Worm (Caenorhabditis elegans) whole organism, young adult: ENCODE data around the gene ZK1320.3.

Experiments used
- B0035.1 ChIP-seq: sonication (generic microtip); optimal IDR thresholded peaks from 2 replicates; lab custom pipeline; 2016; ENCODE audit warnings: missing genetic modification characterization, mild to moderate bottlenecking, missing compliant biosample characterization, missing genotype, missing genetic modification reagents
- attf-6 ChIP-seq: fragments of 200-800 bp; sonication (Bioruptor generic); IDR thresholded peaks from 2 replicates; pipeline ENCODE4 v1.3.6; 2022; ENCODE audit warnings: missing genetic modification reagents, missing genetic modification characterization, missing compliant biosample characterization
- bed-1 ChIP-seq: fragments of 200-800 bp; sonication (Bioruptor generic); IDR thresholded peaks from 2 replicates; pipeline ENCODE4 v1.3.6; 2022; ENCODE audit warnings: missing genetic modification reagents, missing genetic modification characterization, missing compliant biosample characterization
- bed-2 ChIP-seq: fragments of 200-800 bp; sonication (Bioruptor generic); IDR thresholded peaks from 2 replicates; pipeline ENCODE4 v1.3.6; 2022; ENCODE audit warnings: missing genetic modification reagents, missing genetic modification characterization, missing compliant biosample characterization
- die-1 ChIP-seq: sonication (generic microtip); optimal IDR thresholded peaks from 2 replicates; lab custom pipeline; 2016; ENCODE audit warnings: missing genotype, mild to moderate bottlenecking, missing genetic modification characterization, missing compliant biosample characterization
- dpl-1 ChIP-seq: fragments of 150-350 bp; optimal IDR thresholded peaks from 2 replicates; lab custom pipeline; 2014; ENCODE audit warnings: missing biosample characterization, missing genetic modification reagents, missing genetic modification characterization
- ets-4 ChIP-seq: fragments of 200-800 bp; sonication (Bioruptor generic); optimal IDR thresholded peaks from 2 replicates; lab custom pipeline; 2018; ENCODE audit warnings: mild to moderate bottlenecking, missing genetic modification characterization, missing compliant biosample characterization
- hrde-1 ChIP-seq: sonication (generic microtip); optimal IDR thresholded peaks from 2 replicates; lab custom pipeline; 2016; ENCODE audit warnings: missing genetic modification characterization, mild to moderate bottlenecking, missing compliant biosample characterization, moderate library complexity, missing genotype, missing genetic modification reagents, borderline replicate concordance
- lag-1 ChIP-seq: fragments of 200-800 bp; sonication (Bioruptor generic); IDR thresholded peaks from 2 replicates; pipeline ENCODE4 v1.3.6; 2022; ENCODE audit warnings: missing genetic modification reagents, missing genetic modification characterization, missing compliant biosample characterization
- lir-1 ChIP-seq: fragments of 200-800 bp; sonication (Bioruptor generic); conservative IDR thresholded peaks from 2 replicates; pipeline ENCODE4 v1.3.6; 2022; ENCODE audit warnings: missing genetic modification reagents, missing genetic modification characterization, missing compliant biosample characterization
- pha-4 ChIP-seq: fragments of 150-350 bp; sonication (generic microtip); optimal IDR thresholded peaks from 2 replicates; lab custom pipeline; 2014; ENCODE audit warnings: missing biosample characterization, missing genetic modification reagents, missing genetic modification characterization
- tbp1 ChIP-seq: fragments of 200-800 bp; sonication (Bioruptor generic); optimal IDR thresholded peaks from 2 replicates; lab custom pipeline; 2018; ENCODE audit warnings: mild to moderate bottlenecking, missing genetic modification characterization, missing compliant biosample characterization
- unc-62 ChIP-seq: fragments of 150-350 bp; optimal IDR thresholded peaks from 2 replicates; lab custom pipeline; 2014; ENCODE audit warnings: missing biosample characterization, missing genetic modification reagents, missing genetic modification characterization

DNA sequence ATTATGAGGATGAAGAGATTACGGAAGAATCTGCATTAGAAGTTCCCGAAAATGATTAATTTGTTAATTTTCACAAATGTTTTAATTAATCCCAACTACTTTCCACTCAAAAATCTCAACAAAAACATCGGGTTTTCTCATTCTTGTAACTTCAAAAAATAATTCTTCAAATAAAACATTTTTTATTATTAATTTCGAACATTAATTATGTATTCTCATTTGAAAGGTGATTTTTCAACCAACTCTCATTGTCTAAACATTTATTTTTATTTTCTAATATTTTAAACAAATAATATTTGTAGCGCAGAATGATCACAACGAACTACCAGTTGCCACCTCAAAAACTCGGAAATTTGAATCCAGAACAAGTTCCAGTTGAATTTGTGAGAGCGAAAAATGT lies 11.1 kb upstream of the ZK1320.3 start, which contains the start of gene ZK1320.7:
- TF ChIP-seq unc-62 (GFP tag; lab: Kevin White, UChicago), result no peak
- no peak for TF ChIP-seq hrde-1 (tag; lab: Kevin White, UChicago)
- no peak for TF ChIP-seq bed-1 (GFP tag; lab: Robert Waterston, UW)
- no peak for TF ChIP-seq die-1 (tag; lab: Kevin White, UChicago)
- TF ChIP-seq B0035.1 (tag; lab: Kevin White, UChicago), result no peak
- no peak for TF ChIP-seq ets-4
- no peak for TF ChIP-seq tbp1 (GFP tag; lab: Kevin White, UChicago)
- TF ChIP-seq dpl-1 (GFP tag; lab: Kevin White, UChicago), result no peak
- no peak for TF ChIP-seq pha-4 (tag; lab: Kevin White, UChicago)
- TF ChIP-seq lag-1 (GFP tag; lab: Robert Waterston, UW), result no peak
- no peak for TF ChIP-seq lir-1 (GFP tag; lab: Robert Waterston, UW)
- TF ChIP-seq bed-2 (GFP tag; lab: Robert Waterston, UW), result no peak
- no peak for TF ChIP-seq attf-6
